Worm (Caenorhabditis elegans): Measurements from ENCODE around the gene srh-206.

Gene srh-206

DNA sequence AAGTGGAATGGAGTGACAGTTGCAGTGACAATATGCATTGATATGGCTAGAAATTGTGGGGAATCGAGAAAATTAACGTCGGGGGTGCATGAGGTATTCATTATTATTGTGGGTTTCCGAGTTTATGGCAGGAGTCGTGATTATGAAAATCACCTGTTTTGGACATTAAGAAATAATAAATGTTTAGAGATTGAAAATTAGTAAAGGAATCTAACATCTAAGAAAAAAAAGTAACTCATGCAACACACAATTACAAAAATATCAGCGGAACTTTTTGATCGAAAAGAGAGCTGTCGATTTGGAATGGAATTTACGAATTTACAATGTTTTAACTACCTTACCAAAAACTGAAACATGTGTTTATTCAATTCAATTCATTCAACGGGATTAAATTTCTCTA lies at the start of gene srh-206:
srh-206 (minus strand) TSS at position 101 of the 400 bp plus-strand sequence.
- TF ChIP-seq ztf-29 (GFP tag; IDR thresholded peaks at IDR 0.05) (no peak), ref-1 (GFP tag; conservative IDR thresholded peaks at IDR 0.05) (no peak), flt-1 (GFP tag; IDR thresholded peaks at IDR 0.05) (no peak), tab-1 (GFP tag; IDR thresholded peaks at IDR 0.05) (no peak), med-1 (GFP tag; optimal IDR thresholded peaks at IDR 0.05; ENCODE audit: insufficient read depth) (no peak), cog-1 (tag; optimal IDR thresholded peaks at IDR 0.05) (no peak), T22C8.4 (GFP tag; IDR thresholded peaks at IDR 0.05) (no peak), ztf-23 (GFP tag; IDR thresholded peaks at IDR 0.05) (no peak), klf-2 (GFP tag; conservative IDR thresholded peaks at IDR 0.05) (no peak)

DNA sequence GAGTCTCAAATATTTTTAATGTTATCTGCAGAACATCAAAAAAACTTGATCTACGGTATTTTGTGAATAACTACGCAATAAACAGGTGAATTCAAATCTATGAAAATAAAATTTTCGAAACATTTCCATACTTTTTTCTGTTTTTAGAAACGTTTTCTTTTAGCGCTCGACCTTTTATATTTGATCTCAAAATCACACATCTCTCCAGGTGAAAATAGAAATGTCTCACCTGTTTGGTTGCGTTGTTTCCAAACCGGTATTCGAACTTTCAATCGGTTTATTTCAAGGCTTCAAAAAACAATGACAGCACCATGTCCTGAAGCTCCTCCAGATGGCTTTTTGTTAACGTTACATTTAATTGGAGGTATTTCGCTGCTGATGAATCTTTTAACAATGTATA lies 46.5 kb upstream of the srh-206 start, which contains the start of gene sri-9:
sri-9 (plus strand) TSS at position 301 of the 400 bp plus-strand sequence.
- no peak for TF ChIP-seq T22C8.4 (GFP tag; IDR thresholded peaks at IDR 0.05)
- no peak for TF ChIP-seq tab-1 (GFP tag; IDR thresholded peaks at IDR 0.05)
- TF ChIP-seq ztf-23 (GFP tag; IDR thresholded peaks at IDR 0.05): no peak
- no peak for TF ChIP-seq ztf-29 (GFP tag; IDR thresholded peaks at IDR 0.05)
- TF ChIP-seq cog-1 (tag; optimal IDR thresholded peaks at IDR 0.05): no peak
- no peak for TF ChIP-seq med-1 (GFP tag; optimal IDR thresholded peaks at IDR 0.05; ENCODE audit: insufficient read depth)
- TF ChIP-seq ref-1 (GFP tag; conservative IDR thresholded peaks at IDR 0.05): no peak
- no peak for TF ChIP-seq flt-1 (GFP tag; IDR thresholded peaks at IDR 0.05)
- no peak for TF ChIP-seq klf-2 (GFP tag; conservative IDR thresholded peaks at IDR 0.05)

DNA sequence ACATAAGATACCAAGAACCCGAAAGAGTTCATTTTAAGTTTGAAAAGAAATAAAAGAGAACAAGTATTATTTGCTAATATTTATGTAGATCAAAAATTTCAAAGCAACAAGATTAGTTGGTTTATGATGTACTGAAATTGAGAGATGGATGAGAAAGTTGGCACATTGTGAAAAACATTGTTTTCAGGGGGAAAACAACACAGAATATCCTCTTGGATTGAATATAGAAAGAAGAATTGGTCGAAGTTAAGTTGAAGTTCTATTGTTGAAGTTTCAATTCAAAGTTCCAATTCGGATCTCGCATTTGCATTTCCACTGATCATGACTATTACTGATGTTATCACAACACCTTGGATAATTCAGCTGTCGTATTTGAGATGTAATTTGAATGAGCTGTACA lies 46.0 kb upstream of the srh-206 start:
- TF ChIP-seq tab-1 (GFP tag; IDR thresholded peaks at IDR 0.05) (no peak), flt-1 (GFP tag; IDR thresholded peaks at IDR 0.05) (no peak), cog-1 (tag; optimal IDR thresholded peaks at IDR 0.05) (no peak), T22C8.4 (GFP tag; IDR thresholded peaks at IDR 0.05) (no peak), ref-1 (GFP tag; conservative IDR thresholded peaks at IDR 0.05) (no peak), ztf-23 (GFP tag; IDR thresholded peaks at IDR 0.05) (no peak), med-1 (GFP tag; optimal IDR thresholded peaks at IDR 0.05; ENCODE audit: insufficient read depth) (no peak), ztf-29 (GFP tag; IDR thresholded peaks at IDR 0.05) (no peak), klf-2 (GFP tag; conservative IDR thresholded peaks at IDR 0.05) (no peak)

- TF ChIP-seq klf-2 (GFP tag; conservative IDR thresholded peaks at IDR 0.05): no peak
- no peak for TF ChIP-seq ztf-29 (GFP tag; IDR thresholded peaks at IDR 0.05)
- no peak for TF ChIP-seq med-1 (GFP tag; optimal IDR thresholded peaks at IDR 0.05; ENCODE audit: insufficient read depth)
- TF ChIP-seq tab-1 (GFP tag; IDR thresholded peaks at IDR 0.05): no peak
- no peak for TF ChIP-seq ref-1 (GFP tag; conservative IDR thresholded peaks at IDR 0.05)
- no peak for TF ChIP-seq ztf-23 (GFP tag; IDR thresholded peaks at IDR 0.05)
- TF ChIP-seq cog-1 (tag; optimal IDR thresholded peaks at IDR 0.05): no peak
- no peak for TF ChIP-seq T22C8.4 (GFP tag; IDR thresholded peaks at IDR 0.05)
- no peak for TF ChIP-seq flt-1 (GFP tag; IDR thresholded peaks at IDR 0.05)
These were observed 45.5 kb upstream of the srh-206 start, which contains the start of gene str-217 for ce11 chrV:17000204-17000603. Gene str-217, minus strand, starts transcription at chrV:17000304.

DNA sequence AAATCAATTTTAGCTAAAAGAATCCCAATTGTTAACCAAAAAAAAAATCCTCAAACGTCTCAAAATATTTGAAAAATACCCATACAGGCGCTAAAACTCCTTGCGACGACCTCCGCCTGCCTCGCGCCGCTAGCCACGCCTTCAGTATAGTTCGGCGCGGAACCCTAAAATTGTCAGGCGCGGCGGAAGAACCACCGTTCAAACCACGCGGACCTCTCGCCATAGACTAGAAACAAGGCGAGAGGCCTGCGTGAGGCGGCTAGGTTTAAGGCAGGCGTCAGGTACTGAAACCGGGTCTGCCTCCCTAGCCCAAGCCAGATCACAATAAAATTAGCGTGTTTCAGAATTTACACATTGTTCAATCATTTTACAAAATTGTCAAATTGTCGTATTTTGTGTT lies 37.7 kb upstream of the srh-206 start:
- no peak for TF ChIP-seq flt-1 (GFP tag; IDR thresholded peaks at IDR 0.05)
- TF ChIP-seq ztf-29 (GFP tag; IDR thresholded peaks at IDR 0.05): no peak
- TF ChIP-seq cog-1 (tag; optimal IDR thresholded peaks at IDR 0.05): no peak
- TF ChIP-seq ztf-23 (GFP tag; IDR thresholded peaks at IDR 0.05): no peak
- TF ChIP-seq ref-1 (GFP tag; conservative IDR thresholded peaks at IDR 0.05): no peak
- no peak for TF ChIP-seq T22C8.4 (GFP tag; IDR thresholded peaks at IDR 0.05)

DNA sequence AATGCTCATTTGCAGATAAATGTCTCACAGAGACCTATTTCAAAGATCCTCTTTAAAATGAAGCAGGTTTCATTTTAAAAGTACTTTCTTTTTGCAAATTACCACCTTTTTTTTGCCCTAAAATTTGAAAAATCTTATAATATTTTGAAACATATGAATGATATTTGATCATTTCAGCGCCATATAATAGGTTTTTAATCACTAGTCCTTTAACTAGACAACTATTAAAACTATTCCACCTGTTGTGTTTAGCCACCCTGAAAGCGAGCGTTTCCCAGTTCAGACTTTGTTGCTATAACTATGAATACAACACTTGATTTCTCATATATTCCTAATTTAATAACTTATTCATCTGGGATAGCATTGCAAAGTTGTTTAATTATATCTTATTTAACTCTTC lies 37.1 kb upstream of the srh-206 start, which contains the start of gene srz-95:
srz-95 (plus strand) TSS at position 301 of the 400 bp plus-strand sequence.
- TF ChIP-seq tab-1 (GFP tag; IDR thresholded peaks at IDR 0.05) (no peak), med-1 (GFP tag; optimal IDR thresholded peaks at IDR 0.05; ENCODE audit: insufficient read depth) (no peak), klf-2 (GFP tag; conservative IDR thresholded peaks at IDR 0.05) (no peak), ztf-23 (GFP tag; IDR thresholded peaks at IDR 0.05) (no peak), cog-1 (tag; optimal IDR thresholded peaks at IDR 0.05) (no peak), flt-1 (GFP tag; IDR thresholded peaks at IDR 0.05) (no peak), ztf-29 (GFP tag; IDR thresholded peaks at IDR 0.05) (no peak), ref-1 (GFP tag; conservative IDR thresholded peaks at IDR 0.05) (no peak), T22C8.4 (GFP tag; IDR thresholded peaks at IDR 0.05) (no peak)

DNA sequence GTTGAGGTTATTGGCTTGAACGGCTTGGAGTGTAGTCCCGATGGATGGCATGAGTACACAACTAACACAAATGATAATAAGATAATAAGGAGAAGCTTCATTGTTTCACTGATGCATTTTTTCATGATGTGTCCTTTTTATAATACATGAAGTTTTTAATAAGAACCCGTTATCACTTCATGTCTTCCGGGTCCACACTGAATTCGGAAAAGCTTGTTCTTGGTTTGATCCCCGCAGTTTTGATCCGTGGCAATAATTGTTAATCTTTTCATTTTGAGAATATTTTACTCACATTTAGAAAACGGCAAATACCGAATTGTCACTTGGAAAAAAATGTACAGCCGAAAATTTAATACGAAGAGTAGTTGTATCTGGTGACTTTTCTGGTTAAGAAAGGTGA lies 33.9 kb upstream of the srh-206 start, which contains the start of gene Y102A5C.27:
Y102A5C.27 (minus strand) TSS at position 101 of the 400 bp plus-strand sequence.
- no peak for TF ChIP-seq ref-1 (GFP tag; conservative IDR thresholded peaks at IDR 0.05)
- TF ChIP-seq klf-2 (GFP tag; conservative IDR thresholded peaks at IDR 0.05): no peak
- TF ChIP-seq ztf-23 (GFP tag; IDR thresholded peaks at IDR 0.05): no peak
- TF ChIP-seq tab-1 (GFP tag; IDR thresholded peaks at IDR 0.05): no peak

DNA sequence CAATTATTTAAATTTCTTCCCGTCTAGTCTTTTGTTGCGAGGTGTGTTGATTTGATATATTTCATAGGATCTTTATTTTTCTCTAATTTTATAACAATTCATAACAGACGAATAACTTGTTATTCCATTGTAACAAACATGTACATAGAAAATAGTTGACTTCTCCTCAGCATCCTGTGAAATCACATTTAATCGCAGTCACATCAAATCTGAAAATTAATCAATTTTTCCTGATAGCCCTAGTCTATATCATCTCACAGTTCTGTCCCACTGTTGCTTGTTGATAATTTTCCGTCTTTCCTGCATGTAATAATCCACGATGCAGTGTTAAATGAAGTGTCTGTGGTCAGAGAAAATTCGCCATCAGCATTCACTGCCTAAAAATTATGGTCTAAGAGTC lies 33.1 kb upstream of the srh-206 start:
- no peak for TF ChIP-seq tab-1 (GFP tag; IDR thresholded peaks at IDR 0.05)
- TF ChIP-seq klf-2 (GFP tag; conservative IDR thresholded peaks at IDR 0.05): no peak
- no peak for TF ChIP-seq med-1 (GFP tag; optimal IDR thresholded peaks at IDR 0.05; ENCODE audit: insufficient read depth)
- TF ChIP-seq T22C8.4 (GFP tag; IDR thresholded peaks at IDR 0.05): no peak
- no peak for TF ChIP-seq ztf-23 (GFP tag; IDR thresholded peaks at IDR 0.05)
- TF ChIP-seq ref-1 (GFP tag; conservative IDR thresholded peaks at IDR 0.05): no peak
- no peak for TF ChIP-seq flt-1 (GFP tag; IDR thresholded peaks at IDR 0.05)
- no peak for TF ChIP-seq cog-1 (tag; optimal IDR thresholded peaks at IDR 0.05)
- no peak for TF ChIP-seq ztf-29 (GFP tag; IDR thresholded peaks at IDR 0.05)

DNA sequence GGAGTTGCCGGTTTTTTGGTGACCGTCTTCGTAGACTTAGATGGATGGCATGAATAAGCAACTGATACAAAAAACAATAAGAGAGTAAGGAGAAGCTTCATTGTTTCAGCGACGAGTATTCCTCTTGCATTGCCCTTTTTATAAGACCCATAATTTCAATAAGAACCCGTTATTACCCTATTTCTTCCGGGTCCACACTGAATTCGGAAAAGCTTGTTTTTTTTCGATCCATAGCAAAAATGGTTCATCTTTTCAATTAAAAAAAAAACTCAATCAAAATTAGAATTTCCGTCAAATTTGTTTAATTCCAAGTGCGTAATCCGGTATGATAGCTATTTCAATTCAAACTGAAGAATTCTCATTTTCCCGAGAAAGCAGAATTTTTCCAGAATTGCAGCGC lies 32.4 kb upstream of the srh-206 start, which contains the start of gene Y102A5C.40:
Y102A5C.40 (minus strand) TSS at position 101 of the 400 bp plus-strand sequence.
- TF ChIP-seq ztf-23 (GFP tag; IDR thresholded peaks at IDR 0.05) (no peak), cog-1 (tag; optimal IDR thresholded peaks at IDR 0.05) (no peak), ztf-29 (GFP tag; IDR thresholded peaks at IDR 0.05) (no peak), ref-1 (GFP tag; conservative IDR thresholded peaks at IDR 0.05) (no peak), klf-2 (GFP tag; conservative IDR thresholded peaks at IDR 0.05) (no peak), tab-1 (GFP tag; IDR thresholded peaks at IDR 0.05) (no peak), med-1 (GFP tag; optimal IDR thresholded peaks at IDR 0.05; ENCODE audit: insufficient read depth) (no peak), flt-1 (GFP tag; IDR thresholded peaks at IDR 0.05) (no peak), T22C8.4 (GFP tag; IDR thresholded peaks at IDR 0.05) (no peak)

DNA sequence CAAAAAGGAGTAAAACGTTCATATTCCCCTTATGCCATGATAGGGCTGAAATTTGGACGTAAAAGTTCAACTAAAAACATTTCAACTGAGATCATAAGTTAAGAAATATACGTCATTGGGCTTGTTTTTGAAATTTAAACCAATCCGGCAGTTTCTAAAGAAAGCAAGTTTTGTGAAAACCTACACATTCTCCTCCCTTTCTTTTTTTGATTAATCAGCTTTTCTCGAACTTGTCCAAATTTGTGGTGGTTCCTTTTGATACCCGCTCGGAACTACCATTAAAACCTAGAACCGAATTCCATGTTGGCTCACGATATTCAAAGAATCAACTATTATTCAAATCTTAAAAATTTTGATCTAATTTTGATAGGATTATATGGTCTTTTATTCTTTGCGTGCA lies 25.7 kb upstream of the srh-206 start, which contains the start of gene srz-54:
srz-54 (plus strand) TSS at position 301 of the 400 bp plus-strand sequence.
- TF ChIP-seq cog-1 (tag; optimal IDR thresholded peaks at IDR 0.05) (no peak), tab-1 (GFP tag; IDR thresholded peaks at IDR 0.05) (no peak), ztf-23 (GFP tag; IDR thresholded peaks at IDR 0.05) (no peak), med-1 (GFP tag; optimal IDR thresholded peaks at IDR 0.05; ENCODE audit: insufficient read depth) (no peak), T22C8.4 (GFP tag; IDR thresholded peaks at IDR 0.05) (no peak), ztf-29 (GFP tag; IDR thresholded peaks at IDR 0.05) (no peak), klf-2 (GFP tag; conservative IDR thresholded peaks at IDR 0.05) (no peak)
